Fruit fly (Drosophila melanogaster) whole organism, embryonic: ENCODE measurements around the gene CG1785.
A peak's percentile ranks its signal among the peaks of the same experiment; 100 is the strongest.

Experiments
- ATbp ChIP-seq: fragments of 200-800 bp; sonication (Bioruptor generic); optimal IDR thresholded peaks from 2 replicates; lab custom pipeline; 2017; ENCODE audit warnings: missing biosample characterization, mild to moderate bottlenecking, missing genetic modification characterization, missing genetic modification reagents
- Blimp-1 ChIP-seq: fragments of 200-800 bp; sonication (Bioruptor generic); optimal IDR thresholded peaks from 3 replicates; lab custom pipeline; 2018; ENCODE audit warnings: missing biosample characterization, missing genetic modification characterization, mild to moderate bottlenecking, moderate library complexity, missing genetic modification reagents
- Bteb2 ChIP-seq: fragments of 200-800 bp; sonication (Bioruptor generic); optimal IDR thresholded peaks from 2 replicates; lab custom pipeline; 2016; ENCODE audit warnings: missing biosample characterization, missing genetic modification characterization
- CG10565 ChIP-seq: fragments of 200-800 bp; sonication (Bioruptor generic); optimal IDR thresholded peaks from 3 replicates; lab custom pipeline; 2016; ENCODE audit warnings: missing biosample characterization, mild to moderate bottlenecking, missing genetic modification characterization
- CG11456 ChIP-seq: fragments of 200-800 bp; sonication (Bioruptor generic); IDR thresholded peaks from 3 replicates; pipeline ENCODE4 v1.3.6; 2022; ENCODE audit warnings: missing biosample characterization, missing genetic modification characterization
- CG14050 ChIP-seq: fragments of 200-800 bp; sonication (Bioruptor generic); IDR thresholded peaks from 3 replicates; pipeline ENCODE4 v1.3.6; 2022; ENCODE audit warnings: missing biosample characterization, missing genetic modification characterization
- CG14710 ChIP-seq: fragments of 200-800 bp; sonication (Bioruptor generic); optimal IDR thresholded peaks from 3 replicates; lab custom pipeline; 2019; ENCODE audit warnings: missing biosample characterization, mild to moderate bottlenecking, missing genetic modification characterization, moderate library complexity
- CG14965 ChIP-seq: fragments of 200-800 bp; sonication (Bioruptor generic); optimal IDR thresholded peaks from 2 replicates; lab custom pipeline; 2016; ENCODE audit warnings: missing biosample characterization, missing genetic modification characterization, borderline replicate concordance
- CG17385 ChIP-seq: fragments of 200-800 bp; sonication (Bioruptor generic); optimal IDR thresholded peaks from 3 replicates; lab custom pipeline; 2018; ENCODE audit warnings: missing biosample characterization, mild to moderate bottlenecking, missing genetic modification characterization
- CG1792 ChIP-seq: fragments of 200-800 bp; sonication (Bioruptor generic); optimal IDR thresholded peaks from 2 replicates; lab custom pipeline; 2016; ENCODE audit warnings: missing biosample characterization, missing genetic modification characterization
- CG2202 ChIP-seq: fragments of 200-800 bp; sonication (Bioruptor generic); optimal IDR thresholded peaks from 2 replicates; lab custom pipeline; 2018; ENCODE audit warnings: missing biosample characterization, mild to moderate bottlenecking, missing genetic modification characterization
- CG2875 ChIP-seq: fragments of 200-800 bp; sonication (Bioruptor generic); optimal IDR thresholded peaks from 2 replicates; lab custom pipeline; 2017; ENCODE audit warnings: missing biosample characterization, mild to moderate bottlenecking, missing genetic modification characterization, missing genetic modification reagents
- CG31388 ChIP-seq: fragments of 200-800 bp; sonication (Bioruptor generic); optimal IDR thresholded peaks from 2 replicates; lab custom pipeline; 2016; ENCODE audit warnings: missing biosample characterization, missing genetic modification characterization
- CG3281 ChIP-seq: fragments of 200-800 bp; sonication (Bioruptor generic); optimal IDR thresholded peaks from 3 replicates; lab custom pipeline; 2017; ENCODE audit warnings: missing biosample characterization, mild to moderate bottlenecking, missing genetic modification characterization
- CG4328 ChIP-seq: fragments of 200-800 bp; sonication (Bioruptor generic); optimal IDR thresholded peaks from 3 replicates; lab custom pipeline; 2017; ENCODE audit warnings: missing biosample characterization, missing genetic modification reagents, missing genetic modification characterization
- CG4617 ChIP-seq: fragments of 200-800 bp; sonication (Bioruptor generic); optimal IDR thresholded peaks from 3 replicates; lab custom pipeline; 2016; ENCODE audit warnings: missing biosample characterization, missing genetic modification characterization, borderline replicate concordance
- CG5953 ChIP-seq: fragments of 200-800 bp; sonication (Bioruptor generic); IDR thresholded peaks from 2 replicates; pipeline ENCODE4 v1.3.6; 2022; ENCODE audit warnings: missing biosample characterization, missing genetic modification characterization
- CG6683 ChIP-seq: fragments of 200-800 bp; sonication (Bioruptor generic); optimal IDR thresholded peaks from 2 replicates; lab custom pipeline; 2017; ENCODE audit warnings: missing biosample characterization, mild to moderate bottlenecking, missing genetic modification characterization, missing genetic modification reagents
- CG7786 ChIP-seq: fragments of 200-800 bp; sonication (Bioruptor generic); optimal IDR thresholded peaks from 2 replicates; lab custom pipeline; 2016; ENCODE audit warnings: missing biosample characterization, missing genetic modification characterization
- CG8924 ChIP-seq: fragments of 200-800 bp; optimal IDR thresholded peaks from 3 replicates; lab custom pipeline; 2019; ENCODE audit warnings: missing biosample characterization, mild to moderate bottlenecking, missing genetic modification characterization, moderate library complexity
- CG9727 ChIP-seq: fragments of 200-800 bp; sonication (Bioruptor generic); optimal IDR thresholded peaks from 3 replicates; lab custom pipeline; 2017; ENCODE audit warnings: missing biosample characterization, mild to moderate bottlenecking, missing genetic modification characterization
- Drgx ChIP-seq: fragments of 200-800 bp; sonication (Bioruptor generic); IDR thresholded peaks from 2 replicates; pipeline ENCODE4 v1.3.6; 2022; ENCODE audit warnings: missing biosample characterization, missing genetic modification characterization
- Hey ChIP-seq: fragments of 200-800 bp; sonication (Bioruptor generic); optimal IDR thresholded peaks from 3 replicates; lab custom pipeline; 2018; ENCODE audit warnings: missing biosample characterization, mild to moderate bottlenecking, missing genetic modification characterization
- Hr78 ChIP-seq, 2 experiments: fragments of 200-800 bp in 1 of 2; fragments of >200 bp in 1 of 2; sonication (Bioruptor generic) in 1 of 2; optimal IDR thresholded peaks; 2 replicates each; lab custom pipeline; 2017 to 2019; ENCODE audit warnings: missing biosample characterization in 2 of 2, missing genetic modification characterization in 2 of 2, mild to moderate bottlenecking in 1 of 2, moderate library complexity in 1 of 2
- Max ChIP-seq: fragments of 200-800 bp; sonication (Bioruptor generic); optimal IDR thresholded peaks from 2 replicates; lab custom pipeline; 2016; ENCODE audit warnings: missing biosample characterization, mild to moderate bottlenecking, missing genetic modification characterization
- NC2α ChIP-seq: fragments of 200-800 bp; sonication (Bioruptor generic); optimal IDR thresholded peaks from 2 replicates; lab custom pipeline; 2016; ENCODE audit warnings: missing biosample characterization, missing genetic modification characterization
- NK7.1 ChIP-seq: fragments of 200-800 bp; sonication (Bioruptor generic); optimal IDR thresholded peaks from 3 replicates; lab custom pipeline; 2016; ENCODE audit warnings: missing biosample characterization, missing genetic modification characterization
- Sox102F ChIP-seq: fragments of 200-800 bp; sonication (Bioruptor generic); optimal IDR thresholded peaks from 2 replicates; lab custom pipeline; 2018; ENCODE audit warnings: missing biosample characterization, mild to moderate bottlenecking, missing genetic modification characterization, moderate library complexity
- Spps ChIP-seq: fragments of 200-800 bp; sonication (Bioruptor generic); optimal IDR thresholded peaks from 2 replicates; lab custom pipeline; 2018; ENCODE audit warnings: missing biosample characterization, mild to moderate bottlenecking, missing genetic modification characterization
- Taf1 ChIP-seq: fragments of 200-800 bp; sonication (Bioruptor generic); IDR thresholded peaks from 2 replicates; pipeline ENCODE4 v1.3.6; 2022; ENCODE audit warnings: missing biosample characterization, missing genetic modification characterization
- abd-A ChIP-seq: fragments of 200-800 bp; sonication (Bioruptor generic); optimal IDR thresholded peaks from 3 replicates; lab custom pipeline; 2019; ENCODE audit warnings: missing biosample characterization, mild to moderate bottlenecking, missing genetic modification characterization, moderate library complexity
- amos ChIP-seq: fragments of 200-800 bp; sonication (Bioruptor generic); IDR thresholded peaks from 2 replicates; pipeline ENCODE4 v1.3.6; 2022; ENCODE audit warnings: missing biosample characterization, missing genetic modification characterization; ENCODE audit not compliant: partially characterized antibody
- cg ChIP-seq: fragments of 200-800 bp; sonication (Bioruptor generic); optimal IDR thresholded peaks from 3 replicates; lab custom pipeline; 2019; ENCODE audit warnings: missing biosample characterization, mild to moderate bottlenecking, missing genetic modification characterization, moderate library complexity
- chif ChIP-seq, 2 experiments: fragments of 200-800 bp; sonication (Bioruptor generic); optimal IDR thresholded peaks; 3 replicates each; lab custom pipeline; 2016; ENCODE audit warnings: missing biosample characterization in 2 of 2, missing genetic modification characterization in 2 of 2
- crol ChIP-seq: fragments of 200-800 bp; sonication (Bioruptor generic); IDR thresholded peaks from 2 replicates; pipeline ENCODE4 v1.3.6; 2022; ENCODE audit warnings: missing biosample characterization, missing genetic modification characterization
- cwo ChIP-seq: fragments of 200-800 bp; sonication (Bioruptor generic); optimal IDR thresholded peaks from 3 replicates; lab custom pipeline; 2017; ENCODE audit warnings: missing biosample characterization, missing genetic modification characterization, mild to moderate bottlenecking, moderate library complexity, missing genetic modification reagents
- da ChIP-seq: fragments of 200-800 bp; sonication (Bioruptor generic); optimal IDR thresholded peaks from 2 replicates; lab custom pipeline; 2016; ENCODE audit warnings: missing biosample characterization, missing genetic modification characterization
- dpn ChIP-seq, 2 experiments: fragments of 200-800 bp; sonication (Bioruptor generic); optimal IDR thresholded peaks; 3 replicates each; lab custom pipeline; 2016; ENCODE audit warnings: missing biosample characterization in 2 of 2, missing genetic modification characterization in 2 of 2
- gro ChIP-seq: fragments of 200-800 bp; sonication (Bioruptor generic); optimal IDR thresholded peaks from 2 replicates; lab custom pipeline; 2016; ENCODE audit warnings: missing biosample characterization, missing genetic modification characterization
- hth ChIP-seq: fragments of >200 bp; optimal IDR thresholded peaks from 2 replicates; lab custom pipeline; 2017; ENCODE audit warnings: inconsistent platforms
- insv ChIP-seq, 2 experiments: fragments of 200-800 bp; sonication (Bioruptor generic); optimal IDR thresholded peaks; 3 replicates each; lab custom pipeline; 2016 to 2018; ENCODE audit warnings: missing biosample characterization in 2 of 2, missing genetic modification characterization in 2 of 2
- kni ChIP-seq: fragments of 200-800 bp; sonication (Bioruptor generic); optimal IDR thresholded peaks from 3 replicates; lab custom pipeline; 2017; ENCODE audit warnings: mild to moderate bottlenecking, missing biosample characterization, missing genetic modification reagents, missing genetic modification characterization
- oc ChIP-seq: fragments of 200-800 bp; sonication (Bioruptor generic); optimal IDR thresholded peaks from 2 replicates; lab custom pipeline; 2018; ENCODE audit warnings: missing biosample characterization, mild to moderate bottlenecking, missing genetic modification characterization, moderate library complexity
- phol ChIP-seq: fragments of 200-800 bp; sonication (Bioruptor generic); optimal IDR thresholded peaks from 3 replicates; lab custom pipeline; 2018; ENCODE audit warnings: missing biosample characterization, mild to moderate bottlenecking, missing genetic modification characterization, moderate library complexity
- schlank ChIP-seq: fragments of 200-800 bp; sonication (Bioruptor generic); optimal IDR thresholded peaks from 2 replicates; lab custom pipeline; 2018; ENCODE audit warnings: missing biosample characterization, mild to moderate bottlenecking, missing genetic modification characterization
- seq ChIP-seq: fragments of 200-800 bp; sonication (Bioruptor generic); IDR thresholded peaks from 2 replicates; pipeline ENCODE4 v1.3.6; 2022; ENCODE audit warnings: missing biosample characterization, missing genetic modification characterization
- ssp ChIP-seq: fragments of 200-800 bp; sonication (Bioruptor generic); IDR thresholded peaks from 2 replicates; pipeline ENCODE4 v1.3.6; 2022; ENCODE audit warnings: missing biosample characterization, missing genetic modification characterization
- vvl ChIP-seq: fragments of 200-800 bp; sonication (Bioruptor generic); IDR thresholded peaks from 2 replicates; pipeline ENCODE4 v1.3.6; 2022; ENCODE audit warnings: missing biosample characterization, missing genetic modification characterization
- zfh2 ChIP-seq: fragments of 200-800 bp; sonication (Bioruptor generic); optimal IDR thresholded peaks from 2 replicates; lab custom pipeline; 2016; ENCODE audit warnings: missing biosample characterization, missing genetic modification characterization

CG1785 gene

DNA sequence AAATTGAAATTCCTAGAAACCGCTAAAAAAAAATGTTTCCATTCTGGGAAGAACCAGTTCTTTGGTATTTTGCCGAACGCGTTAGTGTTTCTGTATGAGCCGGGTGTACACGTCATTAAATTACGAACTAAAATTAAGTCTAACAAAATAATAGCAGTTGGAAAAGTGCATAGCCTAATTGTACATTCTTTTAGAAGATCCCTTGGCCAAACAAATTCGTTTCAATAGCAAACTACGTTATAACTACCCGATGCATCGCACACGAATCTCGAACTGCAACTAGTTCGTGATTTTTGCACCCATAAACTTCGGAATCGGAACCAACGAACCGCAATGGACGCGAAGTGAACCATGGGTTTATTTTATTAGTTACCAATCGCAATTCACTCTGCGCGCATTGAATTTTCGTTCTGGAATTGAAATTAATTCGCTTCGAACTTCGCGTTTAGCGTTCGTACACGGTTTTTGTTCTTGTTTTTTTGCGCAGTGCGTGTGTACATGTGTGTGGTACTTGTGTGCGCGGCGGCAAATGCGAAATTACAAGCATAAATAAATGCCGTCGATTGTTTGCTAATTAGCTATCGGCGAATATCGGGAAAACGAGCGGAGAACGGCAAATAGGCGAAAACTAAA, 33.4 kb upstream of the CG1785 start, which contains the start of gene CAH3 (continued):
- TF ChIP-seq ssp (GFP tag; lab: Robert Waterston, UW): peak; percentile 71
- peak; percentile 92 for TF ChIP-seq CG14050 (GFP tag; lab: Robert Waterston, UW)
- TF ChIP-seq Drgx: peak; percentile 94
- peak; percentile 66 for TF ChIP-seq CG10565 (GFP tag; lab: Kevin White, UChicago)
- TF ChIP-seq cwo (GFP tag; lab: Kevin White, UChicago): peak; percentile 88
- TF ChIP-seq CG2875: peak; percentile 71
- peak in 1 of 2 experiments; percentile 79 for TF ChIP-seq insv (GFP tag; optimal IDR thresholded peaks at IDR 0.05; lab: Kevin White, UChicago)
- peak; percentile 98 for TF ChIP-seq oc
- TF ChIP-seq CG31388 (GFP tag; lab: Kevin White, UChicago): peak; percentile 38
- TF ChIP-seq Max (GFP tag; lab: Kevin White, UChicago): peak; percentile 90
- TF ChIP-seq Taf1 (GFP tag; lab: Robert Waterston, UW): peak; percentile 82
- TF ChIP-seq CG1792: peak; percentile 92
- TF ChIP-seq NK7.1 (GFP tag; lab: Kevin White, UChicago): peak; percentile 90
- TF ChIP-seq CG6683 (GFP tag; lab: Kevin White, UChicago): peak; percentile 76
- TF ChIP-seq cg: no peak
- peak; percentile 95 for TF ChIP-seq CG9727 (GFP tag; lab: Kevin White, UChicago)
- TF ChIP-seq da: peak; percentile 77
- TF ChIP-seq abd-A: peak; percentile 74
- TF ChIP-seq CG11456 (GFP tag; lab: Robert Waterston, UW): peak; percentile 88
- TF ChIP-seq hth (lab: Kevin White, UChicago): no peak
- TF ChIP-seq crol: no peak
- peak; percentile 90 for TF ChIP-seq Blimp-1
- TF ChIP-seq CG4328 (GFP tag; lab: Kevin White, UChicago): peak; percentile 92
- peak; percentile 95 for TF ChIP-seq phol (tag; lab: Kevin White, UChicago)
- peak; percentile 77 for TF ChIP-seq Hey (tag; lab: Kevin White, UChicago)
- peak; percentile 88 for TF ChIP-seq Spps (tag; lab: Kevin White, UChicago)
- TF ChIP-seq schlank: peak; percentile 90
- peak; percentile 85 for TF ChIP-seq NC2α (GFP tag; lab: Kevin White, UChicago)
- TF ChIP-seq chif (GFP tag; optimal IDR thresholded peaks at IDR 0.05; lab: Kevin White, UChicago): peak; percentile 88 to 95
- TF ChIP-seq dpn (GFP tag; optimal IDR thresholded peaks at IDR 0.05; lab: Kevin White, UChicago): peak; percentile 93 to 94
- peak; percentile 96 for TF ChIP-seq CG14710 (tag; lab: Kevin White, UChicago)
- peak; percentile 95 for TF ChIP-seq zfh2
- TF ChIP-seq ATbp: peak; percentile 91
- TF ChIP-seq amos (GFP tag; lab: Robert Waterston, UW): no peak
- TF ChIP-seq Bteb2 (GFP tag; lab: Kevin White, UChicago): peak; percentile 91
- peak; percentile 95 for TF ChIP-seq CG7786 (GFP tag; lab: Kevin White, UChicago)
- TF ChIP-seq CG14965 (GFP tag; lab: Kevin White, UChicago): peak; percentile 45
- peak; percentile 86; the same call in 1 of the 2 replicates for TF ChIP-seq CG5953 (GFP tag; lab: Robert Waterston, UW)
- TF ChIP-seq Hr78 (GFP tag; optimal IDR thresholded peaks at IDR 0.05; lab: Kevin White, UChicago): peak in 1 of 2 experiments; percentile 66
- peak; percentile 92 for TF ChIP-seq Sox102F
- peak; percentile 96 for TF ChIP-seq CG8924 (tag; lab: Kevin White, UChicago)
- TF ChIP-seq CG3281 (GFP tag; lab: Kevin White, UChicago): peak; percentile 95
- peak; percentile 95 for TF ChIP-seq vvl (GFP tag; lab: Robert Waterston, UW)
- TF ChIP-seq seq (GFP tag; lab: Robert Waterston, UW): peak; percentile 91
- TF ChIP-seq CG17385 (GFP tag; lab: Kevin White, UChicago): peak; percentile 85
- TF ChIP-seq kni (GFP tag; lab: Kevin White, UChicago): peak; percentile 89
- TF ChIP-seq CG2202: peak; percentile 88
- TF ChIP-seq CG4617 (GFP tag; lab: Kevin White, UChicago): peak; percentile 70
- peak; percentile 93 for TF ChIP-seq gro (GFP tag; lab: Kevin White, UChicago)
